Worm (Caenorhabditis elegans): ENCODE measurements around the gene Y38F2AR.10.

- no peak for TF ChIP-seq T22C8.4 (GFP tag; IDR thresholded peaks at IDR 0.05)
- TF ChIP-seq ref-1 (GFP tag; conservative IDR thresholded peaks at IDR 0.05), result no peak
- no peak for TF ChIP-seq klf-2 (GFP tag; conservative IDR thresholded peaks at IDR 0.05)
- no peak for TF ChIP-seq cog-1 (tag; optimal IDR thresholded peaks at IDR 0.05)
- no peak for TF ChIP-seq med-1 (GFP tag; optimal IDR thresholded peaks at IDR 0.05; ENCODE audit: insufficient read depth)
- 0 out of 2 replicates have a peak, but pooled peaks have one; percentile 37 for TF ChIP-seq flt-1 (GFP tag; IDR thresholded peaks at IDR 0.05)
- TF ChIP-seq ztf-29 (GFP tag; IDR thresholded peaks at IDR 0.05), result no peak
- TF ChIP-seq ztf-23 (GFP tag; IDR thresholded peaks at IDR 0.05), result 0 out of 2 replicates have a peak, but pooled peaks have one; percentile 35
Measured at ce11 chrIV:2398317-2398716, 1.0 kb downstream of the Y38F2AR.10 start.

All from whole organism, midembryonic.